Worm (Caenorhabditis elegans) whole organism, midembryonic: Measurements from ENCODE around the gene dnpp-1.

Source experiments
- cog-1 ChIP-seq: sonication (generic microtip); optimal IDR thresholded peaks from 2 replicates; lab custom pipeline; 2016; ENCODE audit warnings: missing genetic modification characterization, missing compliant biosample characterization
- ref-1 ChIP-seq: fragments of 200-800 bp; sonication (Bioruptor generic); conservative IDR thresholded peaks from 2 replicates; pipeline ENCODE4 v1.3.6; 2022; ENCODE audit warnings: missing genetic modification reagents, missing genetic modification characterization, missing compliant biosample characterization

DNA sequence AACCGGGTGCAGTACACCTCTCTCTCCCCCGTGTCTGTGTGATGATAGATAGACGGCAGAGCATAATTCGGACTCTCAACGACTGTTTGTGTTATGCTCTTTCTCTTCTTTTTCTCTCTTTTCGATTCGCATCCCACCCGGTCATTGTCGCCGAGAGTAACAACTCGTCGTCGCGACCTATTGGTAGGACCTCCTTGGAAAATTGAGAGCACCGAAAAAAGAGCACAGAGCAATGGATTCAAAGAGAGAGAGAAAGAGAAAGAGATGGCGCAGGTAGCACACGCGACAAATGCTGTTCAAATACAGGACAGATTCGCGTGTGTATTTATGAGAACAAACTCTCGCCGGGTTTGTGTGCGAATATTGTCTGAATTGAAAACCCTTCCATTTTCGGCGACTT, 19.9 kb downstream of the dnpp-1 start:
- TF ChIP-seq cog-1 (tag; lab: Kevin White, UChicago) (no peak), ref-1 (GFP tag; lab: Robert Waterston, UW) (no peak)
